Fruit fly (Drosophila melanogaster) whole organism, prepupa: ENCODE results near the gene t-cup.

Source experiments
- Blimp-1 ChIP-seq: fragments of 200-800 bp; sonication (Bioruptor generic); optimal IDR thresholded peaks from 3 replicates; lab custom pipeline; 2017; ENCODE audit warnings: missing biosample characterization, missing genetic modification characterization, mild to moderate bottlenecking, moderate library complexity, missing genetic modification reagents
- CG10631 ChIP-seq: fragments of 200-800 bp; sonication (Bioruptor generic); optimal IDR thresholded peaks from 2 replicates; lab custom pipeline; 2016; ENCODE audit warnings: missing biosample characterization, missing genetic modification characterization
- CG10669 ChIP-seq: fragments of 200-800 bp; sonication (Bioruptor generic); optimal IDR thresholded peaks from 3 replicates; lab custom pipeline; 2018; ENCODE audit warnings: missing biosample characterization, mild to moderate bottlenecking, missing genetic modification characterization, moderate library complexity
- CG11762 ChIP-seq: fragments of 200-800 bp; sonication (Bioruptor generic); optimal IDR thresholded peaks from 3 replicates; lab custom pipeline; 2016; ENCODE audit warnings: missing biosample characterization, missing genetic modification characterization; ENCODE audit not compliant: insufficient read depth
- CG11902 ChIP-seq: fragments of 200-800 bp; sonication (Bioruptor generic); optimal IDR thresholded peaks from 3 replicates; lab custom pipeline; 2016; ENCODE audit warnings: missing biosample characterization, missing genetic modification characterization
- CG15336 ChIP-seq: fragments of 200-800 bp; sonication (Bioruptor generic); IDR thresholded peaks from 2 replicates; pipeline ENCODE4 v1.3.6; 2022; ENCODE audit warnings: missing biosample characterization, missing genetic modification characterization
- CG1621 ChIP-seq: fragments of 200-800 bp; sonication (Bioruptor generic); optimal IDR thresholded peaks from 3 replicates; lab custom pipeline; 2018; ENCODE audit warnings: missing biosample characterization, mild to moderate bottlenecking, missing genetic modification characterization
- CG16779 ChIP-seq: fragments of 200-800 bp; sonication (Bioruptor generic); optimal IDR thresholded peaks from 3 replicates; lab custom pipeline; 2017; ENCODE audit warnings: missing biosample characterization, mild to moderate bottlenecking, missing genetic modification characterization
- CG3032 ChIP-seq: fragments of 200-800 bp; optimal IDR thresholded peaks from 2 replicates; lab custom pipeline; 2019; ENCODE audit warnings: missing biosample characterization, mild to moderate bottlenecking, missing genetic modification characterization, moderate library complexity
- CG31627 ChIP-seq: fragments of 200-800 bp; sonication (Bioruptor generic); optimal IDR thresholded peaks from 3 replicates; lab custom pipeline; 2016; ENCODE audit warnings: missing biosample characterization, missing genetic modification characterization
- CG32006 ChIP-seq: fragments of 200-800 bp; sonication (Bioruptor generic); optimal IDR thresholded peaks from 3 replicates; lab custom pipeline; 2017; ENCODE audit warnings: missing biosample characterization, mild to moderate bottlenecking, missing genetic modification characterization
- CG34406 ChIP-seq: fragments of 200-800 bp; sonication (Bioruptor generic); optimal IDR thresholded peaks from 3 replicates; lab custom pipeline; 2016; ENCODE audit warnings: missing biosample characterization, missing genetic modification characterization
- CG3919 ChIP-seq: fragments of 200-800 bp; sonication (Bioruptor generic); optimal IDR thresholded peaks from 3 replicates; lab custom pipeline; 2016; ENCODE audit warnings: missing biosample characterization, missing genetic modification characterization
- CG6163 ChIP-seq: fragments of 200-800 bp; sonication (Bioruptor generic); IDR thresholded peaks from 3 replicates; pipeline ENCODE4 v1.3.6; 2022; ENCODE audit warnings: missing biosample characterization, missing genetic modification characterization
- CG6276 ChIP-seq: fragments of 200-800 bp; sonication (Bioruptor generic); optimal IDR thresholded peaks from 2 replicates; lab custom pipeline; 2017; ENCODE audit warnings: missing biosample characterization, mild to moderate bottlenecking, missing genetic modification characterization
- CG6792 ChIP-seq: fragments of 200-800 bp; sonication (Bioruptor generic); optimal IDR thresholded peaks from 3 replicates; lab custom pipeline; 2016; ENCODE audit warnings: missing biosample characterization, missing genetic modification characterization
- CG6808 ChIP-seq: fragments of 200-800 bp; sonication (Bioruptor generic); optimal IDR thresholded peaks from 3 replicates; lab custom pipeline; 2017; ENCODE audit warnings: missing biosample characterization, missing genetic modification characterization, mild to moderate bottlenecking, moderate library complexity, missing genetic modification reagents
- CG6854 ChIP-seq: fragments of 200-800 bp; sonication (Bioruptor generic); optimal IDR thresholded peaks from 2 replicates; lab custom pipeline; 2017; ENCODE audit warnings: missing biosample characterization, mild to moderate bottlenecking, missing genetic modification characterization
- CG7368 ChIP-seq: fragments of 200-800 bp; sonication (Bioruptor generic); optimal IDR thresholded peaks from 3 replicates; lab custom pipeline; 2016; ENCODE audit warnings: missing biosample characterization, missing genetic modification characterization
- CG8119 ChIP-seq: fragments of 200-800 bp; sonication (Bioruptor generic); IDR thresholded peaks from 3 replicates; pipeline ENCODE4 v1.3.6; 2022; ENCODE audit warnings: missing biosample characterization, missing genetic modification characterization
- CG8319 ChIP-seq: fragments of 200-800 bp; sonication (Bioruptor generic); optimal IDR thresholded peaks from 3 replicates; lab custom pipeline; 2016; ENCODE audit warnings: missing biosample characterization, missing genetic modification characterization
- CG8632 ChIP-seq: fragments of 200-800 bp; sonication (Bioruptor generic); optimal IDR thresholded peaks from 3 replicates; lab custom pipeline; 2016; ENCODE audit warnings: missing biosample characterization, missing genetic modification characterization
- Eip75B ChIP-seq: fragments of 200-800 bp; sonication (Bioruptor generic); optimal IDR thresholded peaks from 3 replicates; lab custom pipeline; 2016; ENCODE audit warnings: missing biosample characterization, missing genetic modification characterization
- Eip78C ChIP-seq: fragments of 200-800 bp; sonication (Bioruptor generic); peaks from one replicate; lab custom pipeline; 2016; ENCODE audit warnings: missing biosample characterization, missing genetic modification characterization
- Eip93F ChIP-seq: fragments of 200-800 bp; sonication (Bioruptor generic); optimal IDR thresholded peaks from 2 replicates; lab custom pipeline; 2016; ENCODE audit warnings: missing biosample characterization, mild to moderate bottlenecking, missing genetic modification characterization
- Ets21C ChIP-seq: fragments of 200-800 bp; sonication (Bioruptor generic); optimal IDR thresholded peaks from 3 replicates; lab custom pipeline; 2016; ENCODE audit warnings: missing biosample characterization, missing genetic modification characterization
- Ets96B ChIP-seq: fragments of 200-800 bp; optimal IDR thresholded peaks from 2 replicates; lab custom pipeline; 2019; ENCODE audit warnings: missing biosample characterization, mild to moderate bottlenecking, missing genetic modification characterization, moderate library complexity
- Gug ChIP-seq: fragments of 200-800 bp; sonication (Bioruptor generic); IDR thresholded peaks from 2 replicates; pipeline ENCODE4 v1.3.6; 2022; ENCODE audit warnings: missing biosample characterization, missing genetic modification characterization
- Hr38 ChIP-seq: sonication (Bioruptor generic); optimal IDR thresholded peaks from 2 replicates; lab custom pipeline; 2016; ENCODE audit warnings: missing biosample characterization, missing genetic modification characterization
- Lpt ChIP-seq: fragments of 200-800 bp; sonication (Bioruptor generic); optimal IDR thresholded peaks from 3 replicates; lab custom pipeline; 2016; ENCODE audit warnings: missing biosample characterization, missing genetic modification characterization
- Met ChIP-seq: fragments of 200-800 bp; sonication (Bioruptor generic); optimal IDR thresholded peaks from 3 replicates; lab custom pipeline; 2016; ENCODE audit warnings: missing biosample characterization, missing genetic modification characterization
- OdsH ChIP-seq: fragments of 200-800 bp; sonication (Bioruptor generic); optimal IDR thresholded peaks from 3 replicates; lab custom pipeline; 2016; ENCODE audit warnings: missing biosample characterization, missing genetic modification characterization
- Smox ChIP-seq: fragments of 200-800 bp; sonication (Bioruptor generic); optimal IDR thresholded peaks from 3 replicates; lab custom pipeline; 2016; ENCODE audit warnings: missing biosample characterization, missing genetic modification characterization
- Sox102F ChIP-seq: fragments of 200-800 bp; sonication (Bioruptor generic); optimal IDR thresholded peaks from 2 replicates; lab custom pipeline; 2016; ENCODE audit warnings: missing biosample characterization, mild to moderate bottlenecking, missing genetic modification characterization
- Sox14 ChIP-seq: fragments of 200-800 bp; sonication (Bioruptor generic); optimal IDR thresholded peaks from 3 replicates; lab custom pipeline; 2016; ENCODE audit warnings: missing biosample characterization, missing genetic modification characterization
- Sox15 ChIP-seq: fragments of 200-800 bp; sonication (Bioruptor generic); optimal IDR thresholded peaks from 3 replicates; lab custom pipeline; 2016; ENCODE audit warnings: missing biosample characterization, missing genetic modification characterization
- achi ChIP-seq: fragments of 200-800 bp; sonication (Bioruptor generic); optimal IDR thresholded peaks from 3 replicates; lab custom pipeline; 2016; ENCODE audit warnings: missing biosample characterization, missing genetic modification characterization
- acj6 ChIP-seq: fragments of 200-800 bp; sonication (Bioruptor generic); optimal IDR thresholded peaks from 3 replicates; lab custom pipeline; 2016; ENCODE audit warnings: missing biosample characterization, missing genetic modification characterization
- cyc ChIP-seq: fragments of 200-800 bp; sonication (Bioruptor generic); optimal IDR thresholded peaks from 3 replicates; lab custom pipeline; 2016; ENCODE audit warnings: missing biosample characterization, missing genetic modification characterization
- dac ChIP-seq: fragments of 200-800 bp; sonication (Bioruptor generic); optimal IDR thresholded peaks from 2 replicates; lab custom pipeline; 2017; ENCODE audit warnings: missing biosample characterization, mild to moderate bottlenecking, missing genetic modification characterization
- dsx ChIP-seq: fragments of 200-800 bp; optimal IDR thresholded peaks from 3 replicates; lab custom pipeline; 2019; ENCODE audit warnings: missing biosample characterization, mild to moderate bottlenecking, missing genetic modification characterization, moderate library complexity; ENCODE audit not compliant: poor library complexity, severe bottlenecking
- eg ChIP-seq: fragments of 200-800 bp; sonication (Bioruptor generic); IDR thresholded peaks from 3 replicates; pipeline ENCODE4 v1.3.6; 2022; ENCODE audit warnings: missing biosample characterization, missing genetic modification characterization
- esn ChIP-seq: fragments of 200-800 bp; sonication (Bioruptor generic); optimal IDR thresholded peaks from 2 replicates; lab custom pipeline; 2016; ENCODE audit warnings: missing biosample characterization, mild to moderate bottlenecking, missing genetic modification characterization, moderate library complexity
- fd59A ChIP-seq: fragments of 200-800 bp; sonication (Bioruptor generic); optimal IDR thresholded peaks from 2 replicates; lab custom pipeline; 2017; ENCODE audit warnings: missing biosample characterization, mild to moderate bottlenecking, missing genetic modification characterization, missing genetic modification reagents
- fkh ChIP-seq: fragments of 200-800 bp; sonication (Bioruptor generic); optimal IDR thresholded peaks from 3 replicates; lab custom pipeline; 2017; ENCODE audit warnings: missing biosample characterization, mild to moderate bottlenecking, missing genetic modification characterization, moderate library complexity
- lz ChIP-seq: fragments of 200-800 bp; sonication (Bioruptor generic); optimal IDR thresholded peaks from 3 replicates; lab custom pipeline; 2016; ENCODE audit warnings: missing biosample characterization, missing genetic modification characterization
- net ChIP-seq: fragments of 200-800 bp; sonication (Bioruptor generic); optimal IDR thresholded peaks from 3 replicates; lab custom pipeline; 2016; ENCODE audit warnings: missing biosample characterization, missing genetic modification characterization
- salr ChIP-seq, 2 experiments: fragments of 200-800 bp; sonication (Bioruptor generic); optimal IDR thresholded peaks; 3 replicates each; lab custom pipeline; 2016 to 2018; ENCODE audit warnings: missing biosample characterization in 2 of 2, missing genetic modification characterization in 2 of 2, mild to moderate bottlenecking in 1 of 2
- spab ChIP-seq: fragments of 200-800 bp; sonication (Bioruptor generic); optimal IDR thresholded peaks from 2 replicates; lab custom pipeline; 2017; ENCODE audit warnings: missing biosample characterization, mild to moderate bottlenecking, missing genetic modification characterization, missing genetic modification reagents
- ss ChIP-seq, 2 experiments: fragments of 200-800 bp; sonication (Bioruptor generic); optimal IDR thresholded peaks; 2 replicates in 1 of 2; 3 replicates in 1 of 2; lab custom pipeline; 2017 to 2018; ENCODE audit warnings: mild to moderate bottlenecking in 2 of 2, missing biosample characterization in 2 of 2, missing genetic modification characterization in 2 of 2, moderate library complexity in 1 of 2
- topi ChIP-seq: fragments of 200-800 bp; sonication (Bioruptor generic); optimal IDR thresholded peaks from 3 replicates; lab custom pipeline; 2016; ENCODE audit warnings: missing biosample characterization, missing genetic modification characterization

Gene t-cup

DNA sequence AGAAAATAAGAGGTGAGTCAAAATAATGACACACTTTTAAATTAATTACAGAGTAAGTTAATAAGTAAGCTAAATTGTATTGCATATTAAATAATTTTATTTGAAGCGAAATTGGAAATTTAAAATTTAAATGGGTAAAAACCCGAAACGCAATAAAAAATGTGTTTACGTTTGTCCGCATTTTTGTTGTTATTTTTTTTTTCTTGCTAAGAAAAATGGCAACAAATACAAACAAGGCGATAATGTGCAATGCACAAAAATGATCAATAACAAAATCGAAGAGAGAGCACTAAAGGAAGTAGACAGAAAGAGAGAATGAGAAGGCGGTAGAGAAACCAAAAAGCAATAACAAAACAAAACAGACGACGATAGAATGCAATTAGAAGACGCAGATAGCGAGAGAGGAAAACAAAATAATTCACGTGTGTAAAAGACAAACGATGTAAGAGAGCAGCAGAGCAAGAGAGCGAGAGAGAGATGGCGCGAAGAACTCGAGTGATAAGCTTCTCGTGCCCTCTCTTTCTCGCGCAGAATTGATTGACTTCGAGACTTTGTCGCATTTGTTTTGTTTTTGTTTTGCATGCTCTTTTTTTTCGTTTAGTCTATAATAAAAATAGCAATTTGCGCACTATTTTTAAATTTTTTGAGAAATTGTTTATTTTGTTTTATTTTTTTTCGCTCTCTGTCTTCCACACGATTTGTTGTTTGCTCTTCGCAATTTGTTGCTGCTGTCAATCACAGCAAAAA, 23.8 kb upstream of the t-cup start:
- TF ChIP-seq cyc (GFP tag; lab: Kevin White, UChicago) (no peak), CG6163 (peak; percentile 82; the same call in 2 of the 3 replicates), CG34406 (GFP tag; lab: Kevin White, UChicago) (no peak), Ets21C (no peak), CG10669 (peak; percentile 15), CG8632 (GFP tag; lab: Kevin White, UChicago) (no peak), lz (GFP tag; lab: Kevin White, UChicago) (no peak), CG16779 (tag; lab: Kevin White, UChicago) (peak; percentile 28), Lpt (GFP tag; lab: Kevin White, UChicago) (no peak), dac (GFP tag; lab: Kevin White, UChicago) (no peak), CG10631 (GFP tag; lab: Kevin White, UChicago) (no peak), Gug (GFP tag; lab: Robert Waterston, UW) (0 out of 2 replicates have a peak, but pooled peaks have one; percentile 27), CG8119 (GFP tag; lab: Robert Waterston, UW) (no peak), CG32006 (GFP tag; lab: Kevin White, UChicago) (no peak), Smox (GFP tag; lab: Kevin White, UChicago) (no peak), CG11762 (GFP tag; lab: Kevin White, UChicago) (no peak), fkh (no peak), CG3032 (tag; lab: Kevin White, UChicago) (peak; percentile 24), salr (GFP tag; optimal IDR thresholded peaks at IDR 0.05; lab: Kevin White, UChicago) (no peak), dsx (GFP tag; lab: Kevin White, UChicago) (peak; percentile 71), OdsH (no peak), Eip78C (GFP tag; lab: Kevin White, UChicago) (peak; percentile 49), eg (peak; percentile 91), Sox15 (GFP tag; lab: Kevin White, UChicago) (no peak), CG6808 (GFP tag; lab: Kevin White, UChicago) (peak; percentile 63), CG6792 (GFP tag; lab: Kevin White, UChicago) (no peak), Met (GFP tag; lab: Kevin White, UChicago) (no peak), CG8319 (GFP tag; lab: Kevin White, UChicago) (no peak), Sox14 (GFP tag; lab: Kevin White, UChicago) (no peak), Blimp-1 (GFP tag; lab: Kevin White, UChicago) (no peak), fd59A (GFP tag; lab: Kevin White, UChicago) (no peak), CG3919 (GFP tag; lab: Kevin White, UChicago) (peak; percentile 35), Sox102F (GFP tag; lab: Kevin White, UChicago) (no peak), CG6854 (GFP tag; lab: Kevin White, UChicago) (no peak), CG11902 (GFP tag; lab: Kevin White, UChicago) (no peak), CG6276 (GFP tag; lab: Kevin White, UChicago) (peak; percentile 90), acj6 (GFP tag; lab: Kevin White, UChicago) (no peak), CG7368 (GFP tag; lab: Kevin White, UChicago) (no peak), Eip93F (GFP tag; lab: Kevin White, UChicago) (no peak), net (no peak), spab (GFP tag; lab: Kevin White, UChicago) (peak; percentile 37), esn (GFP tag; lab: Kevin White, UChicago) (no peak), CG1621 (tag; lab: Kevin White, UChicago) (no peak), achi (GFP tag; lab: Kevin White, UChicago) (no peak), CG31627 (GFP tag; lab: Kevin White, UChicago) (no peak), topi (no peak), ss (GFP tag; optimal IDR thresholded peaks at IDR 0.05; lab: Kevin White, UChicago) (peak; percentile 56 to 65), Ets96B (peak; percentile 11), Eip75B (GFP tag; lab: Kevin White, UChicago) (no peak), Hr38 (GFP tag; lab: Kevin White, UChicago) (no peak), CG15336 (GFP tag; lab: Robert Waterston, UW) (peak; percentile 6; the same call in 1 of the 2 replicates)
